Worm (Caenorhabditis elegans): ENCODE data around the gene C34B4.2.

C34B4.2 gene

ce11 chrV:13130439-13130840 is 47.6 kb downstream of the C34B4.2 start (continued):
- TF ChIP-seq fkh-10 (GFP tag; optimal IDR thresholded peaks at IDR 0.05) (peak; percentile 64), hif-1 (tag; optimal IDR thresholded peaks at IDR 0.05) (peak in 1 of 2 experiments; percentile 30), dmd-8 (GFP tag; IDR thresholded peaks at IDR 0.05) (peak; percentile 74; the same call in 1 of the 2 replicates), nhr-28 (tag; optimal IDR thresholded peaks at IDR 0.05) (peak; percentile 51), nhr-41 (GFP tag; IDR thresholded peaks at IDR 0.05) (0 out of 2 replicates have a peak, but pooled peaks have one; percentile 7), aha-1 (tag) (peak; percentile 82), mdl-1 (tag; optimal IDR thresholded peaks at IDR 0.05) (peak in 1 of 2 experiments; percentile 57), spr-3 (GFP tag; optimal IDR thresholded peaks at IDR 0.05) (no peak), nhr-6 (tag; optimal IDR thresholded peaks at IDR 0.05) (peak; percentile 66), hmg-1.1 (GFP tag; IDR thresholded peaks at IDR 0.05) (peak; percentile 86), tra-1 (GFP tag; IDR thresholded peaks at IDR 0.05) (peak; percentile 32; the same call in 1 of the 2 replicates), mdt-29 (GFP tag; IDR thresholded peaks at IDR 0.05) (peak; percentile 49; the same call in 1 of the 2 replicates), set-16 (GFP tag; IDR thresholded peaks at IDR 0.05) (no peak; the same call in 1 of the 2 replicates), gei-8 (GFP tag; optimal IDR thresholded peaks at IDR 0.05) (peak; percentile 62), mes-2 (tag; optimal IDR thresholded peaks at IDR 0.05; ENCODE audit: poor library complexity, severe bottlenecking) (peak; percentile 52), lin-1 (GFP tag; IDR thresholded peaks at IDR 0.05) (peak; percentile 84), F26F4.8 (GFP tag; conservative IDR thresholded peaks at IDR 0.05) (no peak), hlh-30 (tag; optimal IDR thresholded peaks at IDR 0.05; ENCODE audit: insufficient read depth) (peak; percentile 51), nhr-102 (tag; optimal IDR thresholded peaks at IDR 0.05) (peak; percentile 7), nhr-10 (tag; optimal IDR thresholded peaks at IDR 0.05) (peak; percentile 4), F37D6.2 (tag; optimal IDR thresholded peaks at IDR 0.05) (peak; percentile 36), lsy-2 (tag; optimal IDR thresholded peaks at IDR 0.05) (peak; percentile 20 to 42), madf-5 (GFP tag; IDR thresholded peaks at IDR 0.05) (0 out of 4 replicates have a peak, but pooled peaks of 1 of the 2 experiments have one; percentile 23), egl-43 (GFP tag; IDR thresholded peaks at IDR 0.05) (peak; percentile 84), pha-4 (GFP tag; IDR thresholded peaks at IDR 0.05) (no peak; the same call in 1 of the 2 replicates), pha-4 (tag; optimal IDR thresholded peaks at IDR 0.05) (no peak), duxl-1 (tag; optimal IDR thresholded peaks at IDR 0.05; ENCODE audit: poor library complexity) (peak; percentile 42), mxl-2 (GFP tag; conservative IDR thresholded peaks at IDR 0.05) (0 out of 2 replicates have a peak, but pooled peaks have one; percentile 16), dve-1 (tag; optimal IDR thresholded peaks at IDR 0.05; ENCODE audit: insufficient read depth) (peak; percentile 64), nhr-77 (tag; optimal IDR thresholded peaks at IDR 0.05) (peak; percentile 50), ceh-28 (tag; optimal IDR thresholded peaks at IDR 0.05) (peak; percentile 40), arid-1 (GFP tag; conservative IDR thresholded peaks at IDR 0.05) (peak; percentile 58; the same call in 1 of the 2 replicates), dmd-6 (GFP tag; IDR thresholded peaks at IDR 0.05) (peak; percentile 91), unc-130 (GFP tag; optimal IDR thresholded peaks at IDR 0.05) (no peak), unc-62 (GFP tag; optimal IDR thresholded peaks at IDR 0.05 in 1 of 2) (peak in 1 of 2 experiments; percentile 49), unc-62 (tag; optimal IDR thresholded peaks at IDR 0.05) (no peak)

- TF ChIP-seq unc-130 (GFP tag; optimal IDR thresholded peaks at IDR 0.05) (peak; percentile 68), F49E8.2 (tag; optimal IDR thresholded peaks at IDR 0.05; ENCODE audit: borderline replicate concordance) (peak; percentile 11), spr-1 (tag; optimal IDR thresholded peaks at IDR 0.05) (no peak), lin-39 (tag; optimal IDR thresholded peaks at IDR 0.05) (no peak)
These were observed 48.6 kb downstream of the C34B4.2 start for ce11 chrV:13131487-13131886.

Data from whole organism, L4 larva.